Worm (Caenorhabditis elegans) whole organism, young adult: ENCODE results near the gene Y22D7AL.6.
A peak's percentile ranks its signal among the peaks of the same experiment; 100 is the strongest.

Source experiments
- B0035.1 ChIP-seq: sonication (generic microtip); optimal IDR thresholded peaks from 2 replicates; lab custom pipeline; 2016; ENCODE audit warnings: missing genetic modification characterization, mild to moderate bottlenecking, missing compliant biosample characterization, missing genotype, missing genetic modification reagents
- B0261.1 ChIP-seq: sonication (generic microtip); optimal IDR thresholded peaks from 2 replicates; lab custom pipeline; 2016; ENCODE audit warnings: mild to moderate bottlenecking, missing genetic modification characterization, moderate library complexity, missing compliant biosample characterization
- B0336.3 ChIP-seq: fragments of 200-800 bp; sonication (Bioruptor generic); IDR thresholded peaks from 2 replicates; pipeline ENCODE4 v1.3.6; 2022; ENCODE audit warnings: missing genetic modification characterization, missing compliant biosample characterization
- C17E4.6 ChIP-seq: fragments of 200-800 bp; sonication (Bioruptor generic); IDR thresholded peaks from 2 replicates; pipeline ENCODE4 v1.3.6; 2022; ENCODE audit warnings: missing genetic modification reagents, missing genetic modification characterization, missing compliant biosample characterization
- F10E7.11 ChIP-seq: sonication (generic microtip); optimal IDR thresholded peaks from 2 replicates; lab custom pipeline; 2017; ENCODE audit warnings: mild to moderate bottlenecking, missing genetic modification characterization, moderate library complexity, missing compliant biosample characterization
- F57A8.1 ChIP-seq: fragments of 200-800 bp; sonication (Bioruptor generic); optimal IDR thresholded peaks from 2 replicates; lab custom pipeline; 2018; ENCODE audit warnings: mild to moderate bottlenecking, missing genetic modification characterization, moderate library complexity, missing compliant biosample characterization
- T07F8.4 ChIP-seq: sonication (generic microtip); optimal IDR thresholded peaks from 2 replicates; lab custom pipeline; 2016; ENCODE audit warnings: mild to moderate bottlenecking, missing genetic modification characterization, moderate library complexity, missing compliant biosample characterization
- Y53G8AR.9 ChIP-seq: fragments of 200-800 bp; sonication (Bioruptor generic); conservative IDR thresholded peaks from 2 replicates; pipeline ENCODE4 v1.3.6; 2022; ENCODE audit warnings: missing genetic modification reagents, missing genetic modification characterization, missing compliant biosample characterization
- Y95B8A.8 ChIP-seq: fragments of 200-800 bp; sonication (Bioruptor generic); IDR thresholded peaks from 2 replicates; pipeline ENCODE4 v1.3.6; 2022; ENCODE audit warnings: missing genetic modification reagents, missing genetic modification characterization, missing compliant biosample characterization
- ama-1 ChIP-seq, 3 experiments: fragments of 150-350 bp in 1 of 3; sonication (generic microtip) in 2 of 3; optimal IDR thresholded peaks; 2 replicates each; lab custom pipeline; 2014 to 2018; ENCODE audit warnings: missing biosample characterization in 2 of 3, missing genetic modification characterization in 2 of 3, missing genetic modification reagents in 2 of 3
- aptf-3 ChIP-seq: fragments of 200-800 bp; sonication (Bioruptor generic); IDR thresholded peaks from 2 replicates; pipeline ENCODE4 v1.3.6; 2022; ENCODE audit warnings: missing genetic modification characterization, missing compliant biosample characterization
- atf-7 ChIP-seq: sonication (generic microtip); optimal IDR thresholded peaks from 2 replicates; lab custom pipeline; 2017; ENCODE audit warnings: mild to moderate bottlenecking, missing genetic modification characterization, missing compliant biosample characterization
- athp-1 ChIP-seq: sonication (generic microtip); optimal IDR thresholded peaks from 2 replicates; lab custom pipeline; 2017; ENCODE audit warnings: mild to moderate bottlenecking, missing genetic modification characterization, missing compliant biosample characterization
- attf-5 ChIP-seq: fragments of 200-800 bp; sonication (Bioruptor generic); optimal IDR thresholded peaks from 2 replicates; lab custom pipeline; 2018; ENCODE audit warnings: mild to moderate bottlenecking, missing genetic modification characterization, missing compliant biosample characterization
- ccch-3 ChIP-seq: fragments of 200-800 bp; sonication (Bioruptor generic); optimal IDR thresholded peaks from 2 replicates; lab custom pipeline; 2018; ENCODE audit warnings: mild to moderate bottlenecking, missing genetic modification characterization, missing compliant biosample characterization
- cebp-2 ChIP-seq: fragments of 200-800 bp; sonication (Bioruptor generic); IDR thresholded peaks from 2 replicates; pipeline ENCODE4 v1.3.6; 2022; ENCODE audit warnings: missing genetic modification characterization, missing compliant biosample characterization
- dpff-1 ChIP-seq: sonication (generic microtip); optimal IDR thresholded peaks from 2 replicates; lab custom pipeline; 2017; ENCODE audit warnings: mild to moderate bottlenecking, missing genetic modification characterization, missing compliant biosample characterization
- dpl-1 ChIP-seq: fragments of 150-350 bp; optimal IDR thresholded peaks from 2 replicates; lab custom pipeline; 2014; ENCODE audit warnings: missing biosample characterization, missing genetic modification reagents, missing genetic modification characterization
- efl-1 ChIP-seq: fragments of 150-350 bp; optimal IDR thresholded peaks from 2 replicates; lab custom pipeline; 2014; ENCODE audit warnings: missing biosample characterization, missing genetic modification reagents, missing genetic modification characterization
- ekl-4 ChIP-seq: fragments of 200-800 bp; sonication (Bioruptor generic); IDR thresholded peaks from 2 replicates; pipeline ENCODE4 v1.3.6; 2022; ENCODE audit warnings: missing genetic modification reagents, missing genetic modification characterization, missing compliant biosample characterization
- fkh-3 ChIP-seq: sonication (generic microtip); optimal IDR thresholded peaks from 2 replicates; lab custom pipeline; 2016; ENCODE audit warnings: mild to moderate bottlenecking, missing genetic modification characterization, missing compliant biosample characterization
- hlh-12 ChIP-seq: sonication (generic microtip); optimal IDR thresholded peaks from 2 replicates; lab custom pipeline; 2016; ENCODE audit warnings: missing genetic modification characterization, missing compliant biosample characterization
- hmg-1.2 ChIP-seq: fragments of 200-800 bp; sonication (Bioruptor generic); IDR thresholded peaks from 2 replicates; pipeline ENCODE4 v1.3.6; 2022; ENCODE audit warnings: missing genetic modification reagents, missing genetic modification characterization, missing compliant biosample characterization
- hsf-1 ChIP-seq: fragments of 200-800 bp; sonication (Bioruptor generic); IDR thresholded peaks from 2 replicates; pipeline ENCODE4 v1.3.6; 2022; ENCODE audit warnings: missing genetic modification reagents, missing genetic modification characterization, missing compliant biosample characterization
- let-526 ChIP-seq: fragments of 200-800 bp; sonication (Bioruptor generic); IDR thresholded peaks from 2 replicates; pipeline ENCODE4 v1.3.6; 2022; ENCODE audit warnings: missing genetic modification reagents, missing genetic modification characterization, missing compliant biosample characterization
- lin-54 ChIP-seq: fragments of 200-800 bp; sonication (Bioruptor generic); optimal IDR thresholded peaks from 2 replicates; lab custom pipeline; 2018; ENCODE audit warnings: mild to moderate bottlenecking, missing genetic modification characterization, missing compliant biosample characterization
- madf-6 ChIP-seq: fragments of 200-800 bp; sonication (Bioruptor generic); IDR thresholded peaks from 2 replicates; pipeline ENCODE4 v1.3.6; 2022; ENCODE audit warnings: missing genetic modification reagents, missing genetic modification characterization, missing compliant biosample characterization
- madf-8 ChIP-seq: fragments of 200-800 bp; sonication (Bioruptor generic); conservative IDR thresholded peaks from 2 replicates; pipeline ENCODE4 v1.3.6; 2022; ENCODE audit warnings: missing genetic modification reagents, missing genetic modification characterization, missing compliant biosample characterization
- mes-4 ChIP-seq: sonication (generic microtip); optimal IDR thresholded peaks from 2 replicates; lab custom pipeline; 2016; ENCODE audit warnings: missing genotype, missing genetic modification characterization, missing compliant biosample characterization
- mxl-1 ChIP-seq: sonication (generic microtip); optimal IDR thresholded peaks from 2 replicates; lab custom pipeline; 2016; ENCODE audit warnings: missing genetic modification characterization, missing compliant biosample characterization
- nfya-1 ChIP-seq: sonication (generic microtip); optimal IDR thresholded peaks from 2 replicates; lab custom pipeline; 2017; ENCODE audit warnings: antibody characterized with exemption, missing compliant biosample characterization, missing genetic modification characterization, borderline replicate concordance; ENCODE audit not compliant: insufficient read depth
- nfyb-1 ChIP-seq: fragments of 200-800 bp; sonication (Bioruptor generic); IDR thresholded peaks from 2 replicates; pipeline ENCODE4 v1.3.6; 2022; ENCODE audit warnings: missing genetic modification reagents, missing genetic modification characterization, missing compliant biosample characterization
- nhr-179 ChIP-seq: sonication (generic microtip); optimal IDR thresholded peaks from 2 replicates; lab custom pipeline; 2016; ENCODE audit warnings: mild to moderate bottlenecking, missing genetic modification characterization, missing compliant biosample characterization
- nhr-27 ChIP-seq: fragments of 200-800 bp; sonication (Bioruptor generic); optimal IDR thresholded peaks from 2 replicates; lab custom pipeline; 2018; ENCODE audit warnings: mild to moderate bottlenecking, missing genetic modification characterization, moderate library complexity, missing compliant biosample characterization
- nhr-90 ChIP-seq: sonication (generic microtip); optimal IDR thresholded peaks from 2 replicates; lab custom pipeline; 2016; ENCODE audit warnings: missing genotype, mild to moderate bottlenecking, missing genetic modification characterization, missing compliant biosample characterization
- pbrm-1 ChIP-seq: fragments of 200-800 bp; sonication (Bioruptor generic); IDR thresholded peaks from 2 replicates; pipeline ENCODE4 v1.3.6; 2022; ENCODE audit warnings: missing genetic modification reagents, missing genetic modification characterization, missing compliant biosample characterization
- pha-4 ChIP-seq: fragments of 150-350 bp; sonication (generic microtip); optimal IDR thresholded peaks from 2 replicates; lab custom pipeline; 2014; ENCODE audit warnings: missing biosample characterization, missing genetic modification reagents, missing genetic modification characterization
- rcor-1 ChIP-seq: fragments of 200-800 bp; sonication (Bioruptor generic); IDR thresholded peaks from 2 replicates; pipeline ENCODE4 v1.3.6; 2022; ENCODE audit warnings: missing genetic modification reagents, missing genetic modification characterization, missing compliant biosample characterization
- tbp1 ChIP-seq: fragments of 200-800 bp; sonication (Bioruptor generic); optimal IDR thresholded peaks from 2 replicates; lab custom pipeline; 2018; ENCODE audit warnings: mild to moderate bottlenecking, missing genetic modification characterization, missing compliant biosample characterization
- zfh-2 ChIP-seq: fragments of 200-800 bp; sonication (Bioruptor generic); conservative IDR thresholded peaks from 2 replicates; pipeline ENCODE4 v1.3.6; 2022; ENCODE audit warnings: missing genetic modification reagents, missing genetic modification characterization, missing compliant biosample characterization
- zim-3 ChIP-seq: sonication (generic microtip); optimal IDR thresholded peaks from 2 replicates; lab custom pipeline; 2017; ENCODE audit warnings: mild to moderate bottlenecking, missing genetic modification characterization, moderate library complexity, missing compliant biosample characterization
- ztf-18 ChIP-seq: sonication (generic microtip); optimal IDR thresholded peaks from 2 replicates; lab custom pipeline; 2016; ENCODE audit warnings: missing genotype, mild to moderate bottlenecking, missing genetic modification characterization, missing compliant biosample characterization
- ztf-22 ChIP-seq: fragments of 200-800 bp; sonication (Bioruptor generic); optimal IDR thresholded peaks from 2 replicates; lab custom pipeline; 2018; ENCODE audit warnings: mild to moderate bottlenecking, missing genetic modification characterization, moderate library complexity, missing compliant biosample characterization
- ztf-25 ChIP-seq: fragments of 200-800 bp; sonication (Bioruptor generic); IDR thresholded peaks from 2 replicates; pipeline ENCODE4 v1.3.6; 2022; ENCODE audit warnings: missing genetic modification reagents, missing genetic modification characterization, missing compliant biosample characterization
- ztf-26 ChIP-seq: sonication (generic microtip); optimal IDR thresholded peaks from 2 replicates; lab custom pipeline; 2017; ENCODE audit warnings: missing genetic modification characterization, missing compliant biosample characterization
- ztf-3 ChIP-seq: fragments of 200-800 bp; sonication (Bioruptor generic); optimal IDR thresholded peaks from 2 replicates; lab custom pipeline; 2018; ENCODE audit warnings: mild to moderate bottlenecking, missing genetic modification characterization, missing compliant biosample characterization
- ztf-6 ChIP-seq: fragments of 200-800 bp; sonication (Bioruptor generic); IDR thresholded peaks from 2 replicates; pipeline ENCODE4 v1.3.6; 2022; ENCODE audit warnings: missing genetic modification reagents, missing genetic modification characterization, missing compliant biosample characterization

Y22D7AL.6 gene

ce11 chrIII:1616245-1617026 is 11.7 kb downstream of the Y22D7AL.6 start:
- TF ChIP-seq mes-4 (tag; lab: Kevin White, UChicago): no peak
- TF ChIP-seq atf-7 (tag; lab: Kevin White, UChicago): peak; percentile 79
- TF ChIP-seq hlh-12 (tag; lab: Kevin White, UChicago): peak; percentile 35
- TF ChIP-seq madf-8 (GFP tag; lab: Robert Waterston, UW): 0 out of 2 replicates have a peak, but pooled peaks have one; percentile 7
- 0 out of 2 replicates have a peak, but pooled peaks have one; percentile 36 for TF ChIP-seq hmg-1.2
- peak; percentile 64 for TF ChIP-seq attf-5 (GFP tag; lab: Kevin White, UChicago)
- TF ChIP-seq ccch-3 (GFP tag; lab: Kevin White, UChicago): no peak
- TF ChIP-seq C17E4.6 (GFP tag; lab: Robert Waterston, UW): 0 out of 2 replicates have a peak, but pooled peaks have one; percentile 17
- TF ChIP-seq F57A8.1 (GFP tag; lab: Kevin White, UChicago): no peak
- TF ChIP-seq let-526: 0 out of 2 replicates have a peak, but pooled peaks have one; percentile 13
- TF ChIP-seq nhr-90 (tag; lab: Kevin White, UChicago): peak; percentile 64
- no peak for TF ChIP-seq nfya-1
- TF ChIP-seq ztf-26 (tag; lab: Kevin White, UChicago): peak; percentile 82
- TF ChIP-seq ztf-3 (GFP tag; lab: Kevin White, UChicago): peak; percentile 29
- TF ChIP-seq athp-1 (tag; lab: Kevin White, UChicago): peak; percentile 95
- TF ChIP-seq ztf-25 (GFP tag; lab: Robert Waterston, UW): peak; percentile 79
- peak; percentile 96 for TF ChIP-seq nfyb-1 (GFP tag; lab: Robert Waterston, UW)
- TF ChIP-seq zfh-2 (GFP tag; lab: Robert Waterston, UW): no peak
- peak; percentile 94 for TF ChIP-seq ama-1 (optimal IDR thresholded peaks at IDR 0.05; lab: Kevin White, UChicago)
- no peak for TF ChIP-seq ama-1 (GFP tag; optimal IDR thresholded peaks at IDR 0.05; lab: Kevin White, UChicago)
- TF ChIP-seq hsf-1 (GFP tag; lab: Robert Waterston, UW): peak; percentile 82
- no peak for TF ChIP-seq ztf-6 (GFP tag; lab: Robert Waterston, UW)
- 0 out of 2 replicates have a peak, but pooled peaks have one; percentile 41 for TF ChIP-seq aptf-3 (GFP tag; lab: Robert Waterston, UW)
- peak; percentile 53; the same call in 1 of the 2 replicates for TF ChIP-seq pbrm-1 (GFP tag; lab: Robert Waterston, UW)
- TF ChIP-seq B0336.3 (GFP tag; lab: Robert Waterston, UW): peak; percentile 90
- TF ChIP-seq Y95B8A.8 (GFP tag; lab: Robert Waterston, UW): peak; percentile 56; the same call in 1 of the 2 replicates
- TF ChIP-seq mxl-1 (tag; lab: Kevin White, UChicago): peak; percentile 48
- no peak for TF ChIP-seq ztf-22 (GFP tag; lab: Kevin White, UChicago)
- peak; percentile 45 for TF ChIP-seq efl-1
- peak; percentile 47; the same call in 1 of the 2 replicates for TF ChIP-seq rcor-1 (GFP tag; lab: Robert Waterston, UW)
- peak; percentile 29 for TF ChIP-seq B0261.1 (tag; lab: Kevin White, UChicago)
- no peak for TF ChIP-seq nhr-179 (tag; lab: Kevin White, UChicago)
- TF ChIP-seq B0035.1 (tag; lab: Kevin White, UChicago): peak; percentile 44
- peak; percentile 80 for TF ChIP-seq ekl-4 (GFP tag; lab: Robert Waterston, UW)
- no peak for TF ChIP-seq pha-4 (tag; lab: Kevin White, UChicago)
- no peak for TF ChIP-seq T07F8.4 (tag; lab: Kevin White, UChicago)
- 0 out of 2 replicates have a peak, but pooled peaks have one; percentile 4 for TF ChIP-seq cebp-2 (GFP tag; lab: Robert Waterston, UW)
- TF ChIP-seq zim-3 (tag; lab: Kevin White, UChicago): peak; percentile 51
- peak; percentile 83 for TF ChIP-seq fkh-3 (tag; lab: Kevin White, UChicago)
- peak; percentile 36 for TF ChIP-seq dpl-1 (GFP tag; lab: Kevin White, UChicago)
- TF ChIP-seq madf-6 (GFP tag; lab: Robert Waterston, UW): peak; percentile 63
- peak; percentile 69 for TF ChIP-seq Y53G8AR.9 (GFP tag; lab: Robert Waterston, UW)
- TF ChIP-seq lin-54 (GFP tag; lab: Kevin White, UChicago): peak; percentile 87
- TF ChIP-seq tbp1 (GFP tag; lab: Kevin White, UChicago): peak; percentile 55
- peak; percentile 92 for TF ChIP-seq dpff-1
- TF ChIP-seq F10E7.11 (tag; lab: Kevin White, UChicago): peak; percentile 93
- peak; percentile 40 for TF ChIP-seq ztf-18 (tag; lab: Kevin White, UChicago)
- no peak for TF ChIP-seq nhr-27 (tag; lab: Kevin White, UChicago)
